Worm (Caenorhabditis elegans) whole organism, young adult: ENCODE measurements around the gene unc-77.

Experiments used
- F23B12.7 ChIP-seq: sonication (generic microtip); optimal IDR thresholded peaks from 2 replicates; lab custom pipeline; 2017; ENCODE audit warnings: missing genetic modification characterization, mild to moderate bottlenecking, missing compliant biosample characterization, antibody characterized with exemption, moderate library complexity; ENCODE audit not compliant: insufficient read depth
- Y95B8A.8 ChIP-seq: fragments of 200-800 bp; sonication (Bioruptor generic); IDR thresholded peaks from 2 replicates; pipeline ENCODE4 v1.3.6; 2022; ENCODE audit warnings: missing genetic modification reagents, missing genetic modification characterization, missing compliant biosample characterization
- ama-1 ChIP-seq, 3 experiments: fragments of 150-350 bp in 1 of 3; sonication (generic microtip) in 2 of 3; optimal IDR thresholded peaks; 2 replicates each; lab custom pipeline; 2014 to 2018; ENCODE audit warnings: missing biosample characterization in 2 of 3, missing genetic modification characterization in 2 of 3, missing genetic modification reagents in 2 of 3
- attf-6 ChIP-seq: fragments of 200-800 bp; sonication (Bioruptor generic); IDR thresholded peaks from 2 replicates; pipeline ENCODE4 v1.3.6; 2022; ENCODE audit warnings: missing genetic modification reagents, missing genetic modification characterization, missing compliant biosample characterization
- cebp-2 ChIP-seq: fragments of 200-800 bp; sonication (Bioruptor generic); IDR thresholded peaks from 2 replicates; pipeline ENCODE4 v1.3.6; 2022; ENCODE audit warnings: missing genetic modification characterization, missing compliant biosample characterization
- chd-7 ChIP-seq: sonication (generic microtip); optimal IDR thresholded peaks from 2 replicates; lab custom pipeline; 2016; ENCODE audit warnings: mild to moderate bottlenecking, missing genetic modification characterization, moderate library complexity, missing compliant biosample characterization
- efl-1 ChIP-seq: fragments of 150-350 bp; optimal IDR thresholded peaks from 2 replicates; lab custom pipeline; 2014; ENCODE audit warnings: missing biosample characterization, missing genetic modification reagents, missing genetic modification characterization
- sea-2 ChIP-seq: fragments of 200-800 bp; sonication (Bioruptor generic); IDR thresholded peaks from 2 replicates; pipeline ENCODE4 v1.3.6; 2022; ENCODE audit warnings: missing genetic modification characterization, missing compliant biosample characterization
- snpc-4 ChIP-seq, 5 experiments: fragments of 150-350 bp in 1 of 5; sonication (generic microtip) in 4 of 5; optimal IDR thresholded peaks; 2 replicates each; lab custom pipeline; 2014 to 2018; ENCODE audit warnings: missing genetic modification characterization in 5 of 5, missing biosample characterization in 3 of 5, antibody characterized with exemption in 2 of 5, mild to moderate bottlenecking in 2 of 5, missing compliant biosample characterization in 2 of 5, missing genotype in 2 of 5, moderate library complexity in 2 of 5, missing genetic modification reagents in 1 of 5

ce11 chrIV:6232769-6233290, 49.2 kb upstream of the unc-77 start, which contains the start of gene F58F9.3:
- TF ChIP-seq chd-7 (tag; lab: Kevin White, UChicago) (no peak), attf-6 (GFP tag; lab: Robert Waterston, UW) (no peak), snpc-4 (GFP tag; optimal IDR thresholded peaks at IDR 0.05; lab: Kevin White, UChicago) (no peak), snpc-4 (tag; optimal IDR thresholded peaks at IDR 0.05; lab: Kevin White, UChicago) (no peak), ama-1 (optimal IDR thresholded peaks at IDR 0.05; lab: Kevin White, UChicago) (no peak), ama-1 (GFP tag; optimal IDR thresholded peaks at IDR 0.05; lab: Kevin White, UChicago) (no peak), sea-2 (no peak), F23B12.7 (tag; lab: Kevin White, UChicago) (no peak), Y95B8A.8 (GFP tag; lab: Robert Waterston, UW) (no peak), cebp-2 (no peak), efl-1 (GFP tag; lab: Kevin White, UChicago) (no peak)
